Worm (Caenorhabditis elegans) whole organism, L4/young adult: ENCODE measurements around the gene gcsh-1.

Source experiments
- W03F9.2 ChIP-seq: fragments of 150-350 bp; optimal IDR thresholded peaks from 2 replicates; lab custom pipeline; 2014; ENCODE audit warnings: missing biosample characterization, missing genetic modification characterization
- dao-5 ChIP-seq: sonication (generic microtip); optimal IDR thresholded peaks from 2 replicates; lab custom pipeline; 2016; ENCODE audit warnings: missing genotype, missing genetic modification characterization, moderate library complexity, missing compliant biosample characterization
- him-1 ChIP-seq: sonication (generic microtip); optimal IDR thresholded peaks from 2 replicates; lab custom pipeline; 2016; ENCODE audit warnings: missing genotype, missing genetic modification reagents, missing genetic modification characterization, missing compliant biosample characterization

The gcsh-1 gene

DNA sequence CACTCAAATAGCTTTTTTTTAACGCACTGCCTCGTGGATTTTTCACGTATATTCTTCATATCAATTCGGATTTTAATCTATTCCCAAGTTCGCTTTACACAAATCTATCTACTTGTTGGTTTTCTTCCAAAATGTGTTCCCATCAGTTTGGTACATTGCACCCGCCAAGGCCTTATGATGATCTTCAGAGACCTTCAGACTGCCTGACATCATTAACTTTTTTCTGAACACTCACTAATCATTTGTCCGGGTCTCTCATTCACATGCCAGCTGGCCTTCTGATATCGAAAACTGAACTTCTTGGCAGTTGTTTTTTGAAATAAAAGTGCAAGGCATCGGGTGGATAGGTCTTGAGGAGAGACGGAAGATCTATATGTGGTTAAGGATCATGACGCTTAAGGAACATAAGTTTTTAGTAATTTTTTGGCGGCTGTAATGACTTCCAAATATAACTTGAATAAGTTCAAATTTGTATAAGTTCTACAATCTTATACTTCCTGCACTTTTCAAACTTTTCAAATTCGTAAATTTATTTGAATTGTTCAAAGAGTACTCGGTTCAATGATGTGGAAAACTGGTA lies 15.0 kb downstream of the gcsh-1 start:
- TF ChIP-seq dao-5 (tag; lab: Kevin White, UChicago), result no peak
- no peak for TF ChIP-seq W03F9.2 (tag; lab: Kevin White, UChicago)
- TF ChIP-seq him-1, result no peak

DNA sequence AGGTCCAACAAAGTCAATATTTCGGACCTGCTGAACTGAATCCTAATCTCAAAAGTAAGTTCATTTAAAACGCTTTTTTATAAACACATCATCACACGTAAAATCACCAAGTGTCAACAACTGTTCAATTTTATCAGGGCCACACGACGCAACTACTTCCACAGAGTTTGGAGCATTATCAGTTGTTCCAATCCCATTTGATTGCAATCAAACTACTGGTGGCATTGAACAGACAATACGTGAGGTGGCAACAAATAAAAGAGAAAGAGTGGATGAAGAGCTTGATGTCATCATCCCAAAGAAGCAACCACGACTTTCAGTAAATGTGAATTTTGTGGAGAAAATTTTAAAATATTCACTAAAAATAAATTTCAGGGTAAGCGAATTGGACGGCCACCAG lies 18.3 kb downstream of the gcsh-1 start:
- no peak for TF ChIP-seq him-1
- TF ChIP-seq W03F9.2 (tag; lab: Kevin White, UChicago), result no peak
- no peak for TF ChIP-seq dao-5 (tag; lab: Kevin White, UChicago)

DNA sequence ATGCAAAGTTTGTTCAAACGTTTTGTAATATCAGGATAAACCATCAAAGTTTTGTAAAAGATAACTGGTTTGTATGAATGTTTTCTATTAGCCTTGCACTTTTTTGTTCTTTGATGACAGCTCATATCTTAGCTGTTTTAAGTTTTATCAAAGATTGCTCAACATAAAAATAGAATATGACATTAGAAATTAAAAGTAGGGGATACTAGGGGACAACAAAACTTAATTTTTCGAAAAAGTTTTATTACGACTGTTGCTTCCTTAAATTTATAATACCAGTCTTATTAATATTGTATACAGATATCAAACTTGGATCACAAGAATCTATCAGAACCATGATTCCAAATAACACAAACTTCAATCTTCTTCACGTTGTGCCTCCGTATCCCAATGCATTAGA lies 19.1 kb downstream of the gcsh-1 start, which contains the start of gene ztf-14:
Gene ztf-14 (plus strand): TSS at position 301 of the 400 bp plus-strand sequence.
- TF ChIP-seq W03F9.2 (tag; lab: Kevin White, UChicago) (no peak), him-1 (no peak), dao-5 (tag; lab: Kevin White, UChicago) (no peak)

DNA sequence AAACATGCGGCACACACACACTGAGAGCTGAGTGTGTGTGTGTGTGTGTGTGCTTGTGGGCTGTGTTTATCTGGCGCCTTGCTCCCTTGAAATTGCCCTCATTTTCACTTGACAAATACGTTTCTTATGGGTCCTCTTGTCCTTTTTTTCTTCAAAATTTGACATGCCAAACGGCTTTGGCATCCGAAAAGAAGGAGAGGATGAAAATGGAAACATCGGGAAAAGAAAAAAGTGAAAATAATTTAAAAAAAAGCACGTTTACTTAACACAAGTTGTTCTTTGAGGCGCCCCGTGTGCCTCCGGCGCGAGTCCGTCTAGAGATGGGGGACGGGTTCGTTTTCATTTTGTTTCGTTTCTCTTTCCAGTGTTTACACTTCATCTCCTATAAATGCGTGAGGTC lies 19.8 kb downstream of the gcsh-1 start:
- TF ChIP-seq dao-5 (tag; lab: Kevin White, UChicago), result no peak
- no peak for TF ChIP-seq him-1
- TF ChIP-seq W03F9.2 (tag; lab: Kevin White, UChicago), result no peak

DNA sequence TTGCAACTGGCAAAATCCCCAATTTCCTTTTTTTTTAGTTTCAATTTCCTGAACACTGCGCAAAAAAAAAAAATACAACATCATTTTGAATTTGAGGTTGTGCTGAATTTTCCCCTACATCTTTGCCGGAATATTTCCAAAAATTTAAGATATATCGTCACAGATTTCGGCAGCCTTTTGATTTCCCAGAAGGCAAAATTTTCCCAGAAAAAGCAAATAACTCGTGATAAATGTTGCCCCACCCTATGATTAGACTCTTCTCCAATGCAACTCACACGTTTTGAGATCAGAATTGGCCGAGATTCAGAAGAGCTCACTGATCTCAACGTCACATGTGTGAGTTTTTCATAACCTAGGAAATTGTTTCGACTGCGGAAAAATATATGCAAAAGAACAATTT lies 22.4 kb downstream of the gcsh-1 start:
- TF ChIP-seq W03F9.2 (tag; lab: Kevin White, UChicago) (no peak), dao-5 (tag; lab: Kevin White, UChicago) (no peak), him-1 (no peak)

DNA sequence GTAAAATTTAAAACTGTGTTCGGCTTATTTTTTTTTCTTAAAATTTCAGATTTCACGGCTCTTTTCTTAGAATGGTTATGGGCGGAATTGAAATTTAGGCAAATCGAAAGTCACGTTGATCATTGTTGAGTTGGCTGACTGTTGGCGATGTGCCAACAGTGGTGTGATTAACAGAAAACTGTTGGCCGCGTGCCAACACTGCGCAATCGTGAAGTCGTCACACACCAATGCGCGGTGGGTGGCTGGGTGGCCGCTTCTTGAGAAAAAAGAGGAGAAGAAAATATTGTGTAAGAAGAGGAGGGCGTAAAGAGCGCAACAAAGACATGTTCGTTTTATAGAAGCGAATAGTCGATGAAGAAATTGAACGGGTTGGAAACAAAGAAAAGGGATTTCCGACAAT lies 23.8 kb downstream of the gcsh-1 start:
- TF ChIP-seq W03F9.2 (tag; lab: Kevin White, UChicago) (no peak), dao-5 (tag; lab: Kevin White, UChicago) (no peak), him-1 (no peak)

DNA sequence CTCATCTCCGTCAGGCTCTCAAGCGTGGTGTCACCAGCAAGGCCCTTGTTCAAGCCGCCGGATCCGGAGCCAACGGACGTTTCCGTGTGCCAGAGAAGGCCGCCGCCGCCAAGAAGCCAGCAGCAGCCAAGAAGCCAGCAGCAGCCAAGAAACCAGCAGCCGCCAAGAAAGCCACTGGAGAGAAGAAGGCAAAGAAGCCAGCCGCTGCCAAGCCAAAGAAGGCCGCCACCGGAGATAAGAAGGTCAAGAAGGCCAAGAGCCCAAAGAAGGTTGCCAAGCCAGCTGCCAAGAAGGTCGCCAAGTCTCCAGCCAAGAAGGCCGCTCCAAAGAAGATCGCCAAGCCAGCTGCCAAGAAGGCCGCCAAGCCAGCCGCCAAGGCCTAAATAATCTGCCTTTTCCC lies 24.4 kb downstream of the gcsh-1 start:
- TF ChIP-seq W03F9.2 (tag; lab: Kevin White, UChicago) (no peak), dao-5 (tag; lab: Kevin White, UChicago) (no peak), him-1 (no peak)

DNA sequence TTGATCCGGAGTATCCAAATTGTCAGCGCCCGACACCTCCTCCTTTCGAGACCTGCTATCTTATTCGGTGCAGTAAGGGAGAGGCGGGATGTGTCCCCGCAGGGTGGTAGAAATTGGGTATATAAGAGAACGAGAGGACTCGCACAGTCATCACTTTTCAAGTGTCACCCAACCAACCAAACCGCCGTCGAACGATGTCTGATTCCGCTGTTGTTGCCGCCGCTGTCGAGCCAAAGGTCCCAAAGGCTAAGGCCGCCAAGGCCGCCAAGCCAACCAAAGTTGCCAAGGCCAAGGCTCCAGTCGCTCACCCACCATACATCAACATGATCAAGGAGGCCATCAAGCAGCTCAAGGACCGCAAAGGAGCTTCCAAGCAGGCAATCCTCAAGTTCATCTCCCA lies 24.9 kb downstream of the gcsh-1 start, which contains the start of gene his-24:
Gene his-24 (plus strand): TSS at position 150 of the 400 bp plus-strand sequence.
- TF ChIP-seq W03F9.2 (tag; lab: Kevin White, UChicago), result no peak
- TF ChIP-seq him-1, result no peak
- no peak for TF ChIP-seq dao-5 (tag; lab: Kevin White, UChicago)

DNA sequence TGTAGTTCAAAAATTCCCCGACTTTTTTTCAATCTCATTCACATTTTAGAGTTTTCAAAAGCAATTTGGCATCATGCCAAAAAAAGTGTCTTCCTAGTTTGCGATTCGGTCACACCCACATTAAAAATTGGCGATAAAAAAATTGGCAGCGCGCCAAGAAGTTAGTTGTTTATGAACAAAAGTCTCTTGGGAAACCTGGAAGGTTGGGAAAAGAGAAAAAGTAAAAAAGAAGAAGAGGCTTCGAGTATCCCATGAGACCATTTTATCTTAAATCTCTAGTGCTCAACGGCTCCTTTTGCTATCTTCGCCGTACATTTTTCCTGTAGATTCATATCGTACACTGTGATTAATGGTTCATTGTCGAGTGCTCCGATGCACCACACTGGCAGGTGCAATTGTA lies 27.0 kb downstream of the gcsh-1 start:
- TF ChIP-seq him-1 (no peak), W03F9.2 (tag; lab: Kevin White, UChicago) (no peak), dao-5 (tag; lab: Kevin White, UChicago) (no peak)

DNA sequence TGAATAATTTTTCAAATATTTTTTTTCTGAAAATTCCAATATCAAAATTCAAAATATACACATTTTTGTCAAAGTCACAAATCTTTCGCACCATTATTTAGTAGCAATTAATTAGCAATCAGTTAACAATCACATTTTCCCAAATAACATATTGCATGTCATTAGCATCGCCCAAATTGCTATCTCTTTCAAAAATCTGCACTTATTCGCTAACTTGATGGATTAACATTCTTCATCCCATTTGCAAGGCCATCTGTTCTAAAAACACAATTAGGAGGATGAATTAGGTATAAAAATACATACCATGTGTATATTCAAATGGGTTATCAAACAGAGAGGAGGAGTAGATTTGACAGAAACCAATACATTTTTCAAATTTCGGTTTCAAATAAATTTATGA lies 27.5 kb downstream of the gcsh-1 start:
- TF ChIP-seq W03F9.2 (tag; lab: Kevin White, UChicago), result no peak
- TF ChIP-seq him-1, result no peak
- no peak for TF ChIP-seq dao-5 (tag; lab: Kevin White, UChicago)

DNA sequence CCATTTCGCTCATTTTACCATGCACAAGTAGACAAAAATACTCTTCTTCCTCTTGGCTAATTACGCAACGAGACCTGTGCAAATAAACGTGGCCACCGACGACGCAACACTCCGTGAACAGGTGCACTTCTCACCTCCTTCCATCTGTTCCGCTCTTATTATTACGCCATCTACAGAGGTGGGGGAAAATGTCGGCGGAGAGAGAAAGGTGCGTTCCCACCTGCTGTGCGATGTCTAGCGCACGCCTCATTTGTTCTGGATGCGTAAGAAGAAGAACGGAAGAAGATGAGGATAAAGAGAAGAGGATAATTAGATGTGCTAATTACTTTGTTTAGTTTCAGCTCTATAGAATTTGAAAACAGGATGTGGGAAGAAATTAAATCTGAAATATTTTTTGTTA lies 28.4 kb downstream of the gcsh-1 start:
- no peak for TF ChIP-seq dao-5 (tag; lab: Kevin White, UChicago)
- TF ChIP-seq him-1, result no peak
- no peak for TF ChIP-seq W03F9.2 (tag; lab: Kevin White, UChicago)

DNA sequence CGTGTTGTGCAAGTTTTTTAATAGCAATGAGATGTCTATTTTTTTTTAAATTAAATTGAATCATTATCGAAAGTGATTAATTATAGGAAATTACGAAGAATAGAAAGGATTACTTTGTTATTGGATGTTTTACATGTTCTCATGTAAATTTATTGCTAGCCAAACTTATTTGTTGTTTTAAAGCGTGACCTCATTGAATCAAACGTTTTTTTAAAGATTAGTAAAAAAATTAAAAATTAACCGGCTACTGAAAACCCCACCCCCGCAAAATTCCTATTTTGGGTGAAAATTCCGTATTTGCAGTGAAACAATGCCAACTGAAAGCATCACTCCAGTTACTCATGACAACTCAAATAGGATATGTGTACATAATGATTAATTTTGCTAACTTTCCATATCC lies 30.0 kb downstream of the gcsh-1 start, which contains the start of gene M163.8:
Gene M163.8 (plus strand): TSS at position 301 of the 400 bp plus-strand sequence.
- TF ChIP-seq dao-5 (tag; lab: Kevin White, UChicago) (no peak), W03F9.2 (tag; lab: Kevin White, UChicago) (no peak), him-1 (no peak)

DNA sequence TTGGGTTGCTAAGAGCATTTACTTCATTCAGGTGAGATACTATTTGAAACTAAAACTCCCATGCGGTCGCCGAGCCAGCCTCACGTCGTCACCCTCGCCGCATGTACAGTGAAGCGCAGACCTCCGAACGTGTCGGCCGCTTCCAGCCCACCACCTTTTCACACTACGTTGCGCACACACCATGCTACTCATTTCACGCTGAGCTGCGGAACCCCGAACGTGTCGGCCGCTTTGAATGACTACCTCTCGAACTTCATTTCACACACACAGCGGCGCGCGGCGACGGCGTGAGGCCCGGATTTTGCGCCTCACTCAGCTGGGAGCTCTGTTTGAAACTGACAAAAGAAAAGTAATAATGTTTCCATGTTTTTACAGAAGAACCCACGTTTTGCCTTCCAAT lies 33.2 kb downstream of the gcsh-1 start:
- TF ChIP-seq dao-5 (tag; lab: Kevin White, UChicago), result no peak
- TF ChIP-seq W03F9.2 (tag; lab: Kevin White, UChicago), result no peak
- TF ChIP-seq him-1, result no peak

DNA sequence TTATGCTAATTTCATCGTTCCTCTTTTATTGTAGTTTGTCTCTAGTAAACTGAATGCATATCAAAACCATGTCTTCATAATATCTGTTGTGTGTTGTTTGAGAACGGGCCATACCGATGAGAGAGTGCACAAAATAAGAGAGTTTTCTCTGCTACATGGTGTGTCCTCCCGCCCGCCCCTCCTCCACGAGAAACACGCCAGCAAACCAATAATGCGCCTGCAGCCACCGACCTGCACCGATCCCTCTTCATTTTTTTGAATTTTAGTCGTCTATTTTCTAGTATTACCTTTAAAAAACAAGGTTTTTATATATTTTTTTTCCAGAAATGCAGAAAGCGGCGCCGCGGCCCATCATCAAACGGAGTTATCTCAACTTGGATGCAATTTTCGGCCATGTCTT lies 34.6 kb downstream of the gcsh-1 start, which contains the start of gene gfi-3:
Gene gfi-3 (plus strand): TSS at position 325 of the 400 bp plus-strand sequence.
- TF ChIP-seq dao-5 (tag; lab: Kevin White, UChicago), result no peak
- peak; percentile 41 for TF ChIP-seq W03F9.2 (tag; lab: Kevin White, UChicago)
- peak; percentile 4 for TF ChIP-seq him-1
